Fruit fly (Drosophila melanogaster): ENCODE measurements around the gene Bulli.
A peak's percentile ranks its signal among the peaks of the same experiment; 100 is the strongest.

Bulli gene

DNA sequence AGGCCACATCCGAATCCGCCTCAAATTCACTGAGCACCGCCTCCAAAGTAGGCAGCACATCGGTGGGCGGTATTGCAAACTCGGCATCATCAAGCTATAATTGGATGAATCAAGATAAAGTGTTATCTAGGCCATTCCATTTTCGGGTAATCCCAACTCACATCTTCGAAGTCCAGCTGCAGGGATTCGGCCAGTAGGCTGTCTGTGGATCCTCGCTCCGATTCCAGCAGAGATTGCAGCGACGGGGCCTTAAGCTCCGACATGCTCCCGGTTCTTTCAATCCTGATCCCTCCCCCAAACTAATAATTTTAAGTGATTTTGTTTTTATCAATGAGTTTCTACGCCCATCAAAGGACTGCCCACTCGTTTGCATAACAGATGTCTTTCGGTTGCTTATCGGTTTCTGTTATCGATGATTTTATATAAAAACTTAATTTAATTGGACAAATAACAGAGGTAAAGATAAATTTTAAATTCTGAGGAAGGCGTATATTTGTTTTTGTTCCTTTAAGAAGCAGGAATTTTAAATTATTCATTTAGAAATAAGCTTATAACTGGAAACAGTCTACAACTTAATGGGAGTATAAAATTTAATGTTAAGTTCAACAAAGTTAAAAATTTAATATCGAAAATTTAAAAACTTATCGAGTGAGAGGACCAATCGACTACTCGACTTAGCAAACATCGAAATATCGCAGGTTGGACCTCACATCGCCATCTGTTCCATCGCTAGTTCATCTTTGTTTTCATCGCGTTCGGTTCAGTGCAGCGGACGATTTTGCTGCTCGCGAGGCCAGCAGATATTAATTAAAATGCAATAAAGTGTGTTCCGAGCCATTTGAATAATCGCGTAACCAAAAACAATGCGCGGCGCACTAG is 6.7 kb downstream of the Bulli start, which contains the start of the genes Vps8 and sfl (continued):
- TF ChIP-seq CG11085 (GFP tag; IDR thresholded peaks at IDR 0.05): no peak
- TF ChIP-seq Stat92E (GFP tag; optimal IDR thresholded peaks at IDR 0.05): no peak
- peak; percentile 65 for TF ChIP-seq CG10267 (tag; optimal IDR thresholded peaks at IDR 0.05)
- no peak for TF ChIP-seq CG6654 (GFP tag; optimal IDR thresholded peaks at IDR 0.05)
- TF ChIP-seq CG10431 (GFP tag; optimal IDR thresholded peaks at IDR 0.05): no peak
- peak; percentile 33 for TF ChIP-seq az2 (GFP tag; optimal IDR thresholded peaks at IDR 0.05)
- TF ChIP-seq CG2889 (GFP tag; IDR thresholded peaks at IDR 0.05): no peak
- TF ChIP-seq CG18619 (GFP tag; optimal IDR thresholded peaks at IDR 0.05): peak; percentile 1
- no peak for TF ChIP-seq CG1233 (GFP tag; optimal IDR thresholded peaks at IDR 0.05)
- TF ChIP-seq maf-S (GFP tag; optimal IDR thresholded peaks at IDR 0.05): no peak
- no peak for TF ChIP-seq Dfd (GFP tag; optimal IDR thresholded peaks at IDR 0.05)
- no peak for TF ChIP-seq CG9876 (GFP tag; optimal IDR thresholded peaks at IDR 0.05)
- no peak for TF ChIP-seq CG10462 (GFP tag; optimal IDR thresholded peaks at IDR 0.05)
- no peak for TF ChIP-seq CG7987 (GFP tag; optimal IDR thresholded peaks at IDR 0.05)
- TF ChIP-seq croc (GFP tag; conservative IDR thresholded peaks at IDR 0.05): no peak
- TF ChIP-seq CG4617 (GFP tag; optimal IDR thresholded peaks at IDR 0.05; ENCODE audit: borderline replicate concordance): peak; percentile 3
- no peak for TF ChIP-seq CG17568 (GFP tag; optimal IDR thresholded peaks at IDR 0.05)
- peak; percentile 80 for TF ChIP-seq CG14860 (GFP tag; IDR thresholded peaks at IDR 0.05; ENCODE audit: partially characterized antibody)
- peak in 1 of 2 experiments; percentile 37 for TF ChIP-seq dpn (GFP tag; optimal IDR thresholded peaks at IDR 0.05)
- TF ChIP-seq CG13894 (tag; optimal IDR thresholded peaks at IDR 0.05): peak; percentile 31
- TF ChIP-seq CG34422 (GFP tag; IDR thresholded peaks at IDR 0.05): peak; percentile 69; the same call in 2 of the 3 replicates
- no peak for TF ChIP-seq BtbVII (GFP tag; optimal IDR thresholded peaks at IDR 0.05)
- TF ChIP-seq Scr (GFP tag; IDR thresholded peaks at IDR 0.05; ENCODE audit: partially characterized antibody): peak; percentile 90
- TF ChIP-seq CG7839 (tag; optimal IDR thresholded peaks at IDR 0.05): peak; percentile 7
- TF ChIP-seq exex (tag; optimal IDR thresholded peaks at IDR 0.05): peak; percentile 5
- peak; percentile 51 for TF ChIP-seq pho (GFP tag; optimal IDR thresholded peaks at IDR 0.05)
- peak in 1 of 2 experiments; percentile 67 for TF ChIP-seq Pdp1 (GFP tag; optimal IDR thresholded peaks at IDR 0.05)
- no peak for TF ChIP-seq pan (optimal IDR thresholded peaks at IDR 0.05)
- TF ChIP-seq pan (GFP tag; optimal IDR thresholded peaks at IDR 0.05 in 1 of 2, IDR thresholded peaks at IDR 0.05 in 1 of 2): no peak
- TF ChIP-seq Sry-δ (GFP tag; optimal IDR thresholded peaks at IDR 0.05): peak; percentile 93
- no peak for TF ChIP-seq fd64A (GFP tag; optimal IDR thresholded peaks at IDR 0.05)
- no peak for TF ChIP-seq CG10959 (GFP tag; IDR thresholded peaks at IDR 0.05)
- TF ChIP-seq NC2α (GFP tag; optimal IDR thresholded peaks at IDR 0.05): no peak
- no peak for TF ChIP-seq CG7372 (GFP tag; IDR thresholded peaks at IDR 0.05)
- TF ChIP-seq dmrt11E (tag; optimal IDR thresholded peaks at IDR 0.05): no peak
- no peak for TF ChIP-seq CG5245 (GFP tag; optimal IDR thresholded peaks at IDR 0.05)
- no peak for TF ChIP-seq CG30431 (GFP tag; optimal IDR thresholded peaks at IDR 0.05)
- peak; percentile 27 for TF ChIP-seq CG13775 (GFP tag; optimal IDR thresholded peaks at IDR 0.05)
- TF ChIP-seq H15 (GFP tag; IDR thresholded peaks at IDR 0.05): no peak
- TF ChIP-seq CG10274 (GFP tag; optimal IDR thresholded peaks at IDR 0.05): no peak
- no peak for TF ChIP-seq E2f1 (GFP tag; IDR thresholded peaks at IDR 0.05)
- TF ChIP-seq CG4328 (GFP tag; optimal IDR thresholded peaks at IDR 0.05): peak; percentile 16
- TF ChIP-seq schlank (tag; optimal IDR thresholded peaks at IDR 0.05): no peak
- TF ChIP-seq Mrtf (GFP tag; IDR thresholded peaks at IDR 0.05): no peak
- TF ChIP-seq sima (GFP tag; optimal IDR thresholded peaks at IDR 0.05): no peak
- no peak for TF ChIP-seq Oaz (GFP tag; IDR thresholded peaks at IDR 0.05)
- peak; percentile 10 for TF ChIP-seq CG9797 (GFP tag; optimal IDR thresholded peaks at IDR 0.05)
- TF ChIP-seq CG2120 (GFP tag; optimal IDR thresholded peaks at IDR 0.05): peak; percentile 63
- TF ChIP-seq CG16779 (GFP tag; IDR thresholded peaks at IDR 0.05): no peak

Measured in whole organism, embryonic.